Fruit fly (Drosophila melanogaster): Measurements from ENCODE around the gene CG11710.

Gene CG11710

dm6 chrX:20433345-20434332, 4.2 kb upstream of the CG11710 start, which contains the start of gene CG1695:
CG1695 (plus strand) TSS chrX:20433950.
- no peak for TF ChIP-seq Dll (optimal IDR thresholded peaks at IDR 0.05)
- TF ChIP-seq CG8478 (optimal IDR thresholded peaks at IDR 0.05) = no peak
- TF ChIP-seq EcR (GFP tag; optimal IDR thresholded peaks at IDR 0.05) = no peak
- TF ChIP-seq usp (GFP tag; optimal IDR thresholded peaks at IDR 0.05) = no peak
- TF ChIP-seq psq (optimal IDR thresholded peaks at IDR 0.05) = no peak
- TF ChIP-seq pan (optimal IDR thresholded peaks at IDR 0.05) = no peak

dm6 chrX:20426818-20427217, 2.7 kb downstream of the CG11710 start, which contains the start of gene CG15456:
CG15456 (minus strand) TSS chrX:20427042.
- TF ChIP-seq usp (GFP tag; optimal IDR thresholded peaks at IDR 0.05) (no peak), psq (optimal IDR thresholded peaks at IDR 0.05) (no peak), CG8478 (optimal IDR thresholded peaks at IDR 0.05) (no peak), pan (optimal IDR thresholded peaks at IDR 0.05) (no peak), EcR (GFP tag; optimal IDR thresholded peaks at IDR 0.05) (no peak), Dll (optimal IDR thresholded peaks at IDR 0.05) (no peak)

- no peak for TF ChIP-seq EcR (GFP tag; optimal IDR thresholded peaks at IDR 0.05)
- no peak for TF ChIP-seq pan (optimal IDR thresholded peaks at IDR 0.05)
- no peak for TF ChIP-seq usp (GFP tag; optimal IDR thresholded peaks at IDR 0.05)
- TF ChIP-seq CG8478 (optimal IDR thresholded peaks at IDR 0.05) = no peak
- TF ChIP-seq Dll (optimal IDR thresholded peaks at IDR 0.05) = no peak
- no peak for TF ChIP-seq psq (optimal IDR thresholded peaks at IDR 0.05)
Observed at dm6 chrX:20423747-20424165, 5.7 kb downstream of the CG11710 start, which contains the start of the genes Pp4-19C and cactin. Pp4-19C (minus strand) TSS chrX:20424002. cactin (plus strand) TSS chrX:20424069.

dm6 chrX:20423158-20423557, 6.3 kb downstream of the CG11710 start:
- TF ChIP-seq CG8478 (optimal IDR thresholded peaks at IDR 0.05) (no peak), usp (GFP tag; optimal IDR thresholded peaks at IDR 0.05) (no peak), pan (optimal IDR thresholded peaks at IDR 0.05) (no peak), EcR (GFP tag; optimal IDR thresholded peaks at IDR 0.05) (no peak), psq (optimal IDR thresholded peaks at IDR 0.05) (no peak), Dll (optimal IDR thresholded peaks at IDR 0.05) (no peak)

DNA sequence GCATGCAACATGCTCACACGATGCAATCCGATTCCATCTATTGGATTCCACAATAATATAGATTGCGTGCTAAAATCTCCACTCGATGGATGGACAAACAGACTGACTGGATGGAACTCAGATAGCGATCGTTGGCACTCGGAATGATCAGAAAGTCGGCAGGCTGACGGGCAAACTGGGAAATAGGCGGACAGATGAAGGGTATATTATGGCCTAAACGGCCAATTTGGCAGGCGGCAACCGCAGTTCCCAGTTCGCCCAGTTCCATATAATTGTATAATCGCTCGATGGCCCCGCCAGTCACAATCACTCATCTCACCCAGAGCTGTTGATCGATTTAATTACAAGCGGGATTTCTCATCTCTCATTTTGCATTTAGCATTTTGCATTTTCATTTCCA, 10.2 kb downstream of the CG11710 start, which contains the start of gene Obp19d:
Obp19d (plus strand) TSS at position 301 of the 400 bp plus-strand sequence.
- TF ChIP-seq EcR (GFP tag; optimal IDR thresholded peaks at IDR 0.05) (no peak), psq (optimal IDR thresholded peaks at IDR 0.05) (no peak), pan (optimal IDR thresholded peaks at IDR 0.05) (no peak), Dll (optimal IDR thresholded peaks at IDR 0.05) (no peak), CG8478 (optimal IDR thresholded peaks at IDR 0.05) (no peak), usp (GFP tag; optimal IDR thresholded peaks at IDR 0.05) (no peak)

dm6 chrX:20418864-20419263, 10.6 kb downstream of the CG11710 start, which contains the start of gene Obp19c:
Obp19c (minus strand) TSS chrX:20418964.
- TF ChIP-seq EcR (GFP tag; optimal IDR thresholded peaks at IDR 0.05) (no peak), pan (optimal IDR thresholded peaks at IDR 0.05) (no peak), usp (GFP tag; optimal IDR thresholded peaks at IDR 0.05) (no peak), CG8478 (optimal IDR thresholded peaks at IDR 0.05) (no peak), psq (optimal IDR thresholded peaks at IDR 0.05) (no peak), Dll (optimal IDR thresholded peaks at IDR 0.05) (no peak)

- no peak for TF ChIP-seq Dll (optimal IDR thresholded peaks at IDR 0.05)
- no peak for TF ChIP-seq psq (optimal IDR thresholded peaks at IDR 0.05)
- no peak for TF ChIP-seq pan (optimal IDR thresholded peaks at IDR 0.05)
Observed at dm6 chrX:20416433-20416832, 13.0 kb downstream of the CG11710 start, which contains the start of gene Obp19b. Obp19b (plus strand) TSS chrX:20416733.

DNA sequence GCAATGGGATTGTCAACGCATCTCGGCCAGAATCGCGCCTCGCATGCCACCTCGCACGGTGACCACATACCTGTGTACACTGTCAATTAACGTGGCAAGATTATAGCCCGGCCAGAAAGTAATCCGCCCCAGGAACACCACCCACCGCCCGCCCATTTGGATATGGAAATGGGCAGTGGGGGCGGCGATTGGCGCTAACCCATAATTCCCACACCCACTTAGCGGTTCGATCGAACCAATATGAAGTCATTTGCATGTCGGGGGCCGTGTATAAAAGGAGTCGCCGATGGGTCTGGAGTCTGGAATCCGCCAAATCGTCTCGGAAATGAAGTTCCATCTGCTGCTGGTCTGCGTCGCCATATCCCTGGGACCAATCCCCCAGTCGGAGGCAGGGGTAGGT, 14.0 kb downstream of the CG11710 start, which contains the start of gene Obp19a:
Obp19a (plus strand) TSS at position 301 of the 400 bp plus-strand sequence.
- TF ChIP-seq pan (optimal IDR thresholded peaks at IDR 0.05) (no peak), EcR (GFP tag; optimal IDR thresholded peaks at IDR 0.05) (no peak), Dll (optimal IDR thresholded peaks at IDR 0.05) (no peak), CG8478 (optimal IDR thresholded peaks at IDR 0.05) (no peak), usp (GFP tag; optimal IDR thresholded peaks at IDR 0.05) (no peak), psq (optimal IDR thresholded peaks at IDR 0.05) (no peak)

- no peak for TF ChIP-seq CG8478 (optimal IDR thresholded peaks at IDR 0.05)
- TF ChIP-seq EcR (GFP tag; optimal IDR thresholded peaks at IDR 0.05) = no peak
- no peak for TF ChIP-seq pan (optimal IDR thresholded peaks at IDR 0.05)
- no peak for TF ChIP-seq Dll (optimal IDR thresholded peaks at IDR 0.05)
- no peak for TF ChIP-seq psq (optimal IDR thresholded peaks at IDR 0.05)
- TF ChIP-seq usp (GFP tag; optimal IDR thresholded peaks at IDR 0.05) = no peak
Observed at dm6 chrX:20414099-20414498, 15.4 kb downstream of the CG11710 start, which contains the start of gene CG15458. CG15458 (minus strand) TSS chrX:20414199.

DNA sequence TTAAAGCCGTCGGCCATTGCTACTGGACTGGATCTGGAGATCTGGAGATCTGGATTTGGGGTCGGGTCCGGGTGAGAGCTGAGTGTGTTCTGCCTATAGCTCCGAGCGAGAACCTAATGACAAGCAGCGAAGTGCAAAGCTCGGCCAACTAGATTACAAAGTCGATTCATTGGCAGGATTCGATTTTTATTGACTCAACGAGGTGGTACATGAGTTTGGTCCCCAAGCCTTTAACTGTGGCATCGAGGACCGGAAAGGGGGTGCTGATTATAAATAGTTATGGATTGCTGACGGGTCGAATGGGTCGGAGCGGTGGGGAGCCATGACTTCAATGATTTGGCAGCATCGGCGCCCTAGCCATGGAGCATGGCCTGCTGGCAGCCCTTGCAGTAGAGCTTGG, 16.0 kb downstream of the CG11710 start, which contains the start of gene CG15459:
CG15459 (minus strand) TSS at position 101 of the 400 bp plus-strand sequence.
- TF ChIP-seq Dll (optimal IDR thresholded peaks at IDR 0.05) (no peak), pan (optimal IDR thresholded peaks at IDR 0.05) (no peak)

- TF ChIP-seq psq (optimal IDR thresholded peaks at IDR 0.05) (no peak), CG8478 (optimal IDR thresholded peaks at IDR 0.05) (peak; percentile 42)
Observed at dm6 chrX:20411635-20412034, 17.8 kb downstream of the CG11710 start.

All from whole organism.